Fruit fly (Drosophila melanogaster) whole organism, prepupa: ENCODE measurements around the gene CG17300.

Experiments
- Blimp-1 ChIP-seq: fragments of 200-800 bp; sonication (Bioruptor generic); optimal IDR thresholded peaks from 3 replicates; lab custom pipeline; 2017; ENCODE audit warnings: missing biosample characterization, missing genetic modification characterization, mild to moderate bottlenecking, moderate library complexity, missing genetic modification reagents
- CG10631 ChIP-seq: fragments of 200-800 bp; sonication (Bioruptor generic); optimal IDR thresholded peaks from 2 replicates; lab custom pipeline; 2016; ENCODE audit warnings: missing biosample characterization, missing genetic modification characterization
- CG10669 ChIP-seq: fragments of 200-800 bp; sonication (Bioruptor generic); optimal IDR thresholded peaks from 3 replicates; lab custom pipeline; 2018; ENCODE audit warnings: missing biosample characterization, mild to moderate bottlenecking, missing genetic modification characterization, moderate library complexity
- CG11294 ChIP-seq: fragments of 200-800 bp; sonication (Bioruptor generic); IDR thresholded peaks from 2 replicates; pipeline ENCODE4 v1.3.6; 2022; ENCODE audit warnings: missing biosample characterization, missing genetic modification characterization
- CG11762 ChIP-seq: fragments of 200-800 bp; sonication (Bioruptor generic); optimal IDR thresholded peaks from 3 replicates; lab custom pipeline; 2016; ENCODE audit warnings: missing biosample characterization, missing genetic modification characterization; ENCODE audit not compliant: insufficient read depth
- CG15336 ChIP-seq: fragments of 200-800 bp; sonication (Bioruptor generic); IDR thresholded peaks from 2 replicates; pipeline ENCODE4 v1.3.6; 2022; ENCODE audit warnings: missing biosample characterization, missing genetic modification characterization
- CG16779 ChIP-seq: fragments of 200-800 bp; sonication (Bioruptor generic); optimal IDR thresholded peaks from 3 replicates; lab custom pipeline; 2017; ENCODE audit warnings: missing biosample characterization, mild to moderate bottlenecking, missing genetic modification characterization
- CG3032 ChIP-seq: fragments of 200-800 bp; optimal IDR thresholded peaks from 2 replicates; lab custom pipeline; 2019; ENCODE audit warnings: missing biosample characterization, mild to moderate bottlenecking, missing genetic modification characterization, moderate library complexity
- CG31627 ChIP-seq: fragments of 200-800 bp; sonication (Bioruptor generic); optimal IDR thresholded peaks from 3 replicates; lab custom pipeline; 2016; ENCODE audit warnings: missing biosample characterization, missing genetic modification characterization
- CG32006 ChIP-seq: fragments of 200-800 bp; sonication (Bioruptor generic); optimal IDR thresholded peaks from 3 replicates; lab custom pipeline; 2017; ENCODE audit warnings: missing biosample characterization, mild to moderate bottlenecking, missing genetic modification characterization
- CG34406 ChIP-seq: fragments of 200-800 bp; sonication (Bioruptor generic); optimal IDR thresholded peaks from 3 replicates; lab custom pipeline; 2016; ENCODE audit warnings: missing biosample characterization, missing genetic modification characterization
- CG3919 ChIP-seq: fragments of 200-800 bp; sonication (Bioruptor generic); optimal IDR thresholded peaks from 3 replicates; lab custom pipeline; 2016; ENCODE audit warnings: missing biosample characterization, missing genetic modification characterization
- CG4318 ChIP-seq: fragments of 200-800 bp; sonication (Bioruptor generic); optimal IDR thresholded peaks from 3 replicates; lab custom pipeline; 2017; ENCODE audit warnings: missing biosample characterization, mild to moderate bottlenecking, missing genetic modification characterization
- CG6163 ChIP-seq: fragments of 200-800 bp; sonication (Bioruptor generic); IDR thresholded peaks from 3 replicates; pipeline ENCODE4 v1.3.6; 2022; ENCODE audit warnings: missing biosample characterization, missing genetic modification characterization
- CG6276 ChIP-seq: fragments of 200-800 bp; sonication (Bioruptor generic); optimal IDR thresholded peaks from 2 replicates; lab custom pipeline; 2017; ENCODE audit warnings: missing biosample characterization, mild to moderate bottlenecking, missing genetic modification characterization
- CG6792 ChIP-seq: fragments of 200-800 bp; sonication (Bioruptor generic); optimal IDR thresholded peaks from 3 replicates; lab custom pipeline; 2016; ENCODE audit warnings: missing biosample characterization, missing genetic modification characterization
- CG6808 ChIP-seq: fragments of 200-800 bp; sonication (Bioruptor generic); optimal IDR thresholded peaks from 3 replicates; lab custom pipeline; 2017; ENCODE audit warnings: missing biosample characterization, missing genetic modification characterization, mild to moderate bottlenecking, moderate library complexity, missing genetic modification reagents
- CG6854 ChIP-seq: fragments of 200-800 bp; sonication (Bioruptor generic); optimal IDR thresholded peaks from 2 replicates; lab custom pipeline; 2017; ENCODE audit warnings: missing biosample characterization, mild to moderate bottlenecking, missing genetic modification characterization
- CG8119 ChIP-seq: fragments of 200-800 bp; sonication (Bioruptor generic); IDR thresholded peaks from 3 replicates; pipeline ENCODE4 v1.3.6; 2022; ENCODE audit warnings: missing biosample characterization, missing genetic modification characterization
- CG8319 ChIP-seq: fragments of 200-800 bp; sonication (Bioruptor generic); optimal IDR thresholded peaks from 3 replicates; lab custom pipeline; 2016; ENCODE audit warnings: missing biosample characterization, missing genetic modification characterization
- CG9139 ChIP-seq: fragments of 200-800 bp; sonication (Bioruptor generic); optimal IDR thresholded peaks from 3 replicates; lab custom pipeline; 2017; ENCODE audit warnings: missing biosample characterization, mild to moderate bottlenecking, missing genetic modification characterization
- Eip75B ChIP-seq: fragments of 200-800 bp; sonication (Bioruptor generic); optimal IDR thresholded peaks from 3 replicates; lab custom pipeline; 2016; ENCODE audit warnings: missing biosample characterization, missing genetic modification characterization
- Eip93F ChIP-seq: fragments of 200-800 bp; sonication (Bioruptor generic); optimal IDR thresholded peaks from 2 replicates; lab custom pipeline; 2016; ENCODE audit warnings: missing biosample characterization, mild to moderate bottlenecking, missing genetic modification characterization
- Ets21C ChIP-seq: fragments of 200-800 bp; sonication (Bioruptor generic); optimal IDR thresholded peaks from 3 replicates; lab custom pipeline; 2016; ENCODE audit warnings: missing biosample characterization, missing genetic modification characterization
- Ets96B ChIP-seq: fragments of 200-800 bp; optimal IDR thresholded peaks from 2 replicates; lab custom pipeline; 2019; ENCODE audit warnings: missing biosample characterization, mild to moderate bottlenecking, missing genetic modification characterization, moderate library complexity
- Hr38 ChIP-seq: sonication (Bioruptor generic); optimal IDR thresholded peaks from 2 replicates; lab custom pipeline; 2016; ENCODE audit warnings: missing biosample characterization, missing genetic modification characterization
- Hr4 ChIP-seq: fragments of 200-800 bp; sonication (Bioruptor generic); optimal IDR thresholded peaks from 3 replicates; lab custom pipeline; 2016; ENCODE audit warnings: missing biosample characterization, missing genetic modification characterization
- Lpt ChIP-seq: fragments of 200-800 bp; sonication (Bioruptor generic); optimal IDR thresholded peaks from 3 replicates; lab custom pipeline; 2016; ENCODE audit warnings: missing biosample characterization, missing genetic modification characterization
- Met ChIP-seq: fragments of 200-800 bp; sonication (Bioruptor generic); optimal IDR thresholded peaks from 3 replicates; lab custom pipeline; 2016; ENCODE audit warnings: missing biosample characterization, missing genetic modification characterization
- Smox ChIP-seq: fragments of 200-800 bp; sonication (Bioruptor generic); optimal IDR thresholded peaks from 3 replicates; lab custom pipeline; 2016; ENCODE audit warnings: missing biosample characterization, missing genetic modification characterization
- Sox102F ChIP-seq: fragments of 200-800 bp; sonication (Bioruptor generic); optimal IDR thresholded peaks from 2 replicates; lab custom pipeline; 2016; ENCODE audit warnings: missing biosample characterization, mild to moderate bottlenecking, missing genetic modification characterization
- Sox15 ChIP-seq: fragments of 200-800 bp; sonication (Bioruptor generic); optimal IDR thresholded peaks from 3 replicates; lab custom pipeline; 2016; ENCODE audit warnings: missing biosample characterization, missing genetic modification characterization
- achi ChIP-seq: fragments of 200-800 bp; sonication (Bioruptor generic); optimal IDR thresholded peaks from 3 replicates; lab custom pipeline; 2016; ENCODE audit warnings: missing biosample characterization, missing genetic modification characterization
- acj6 ChIP-seq: fragments of 200-800 bp; sonication (Bioruptor generic); optimal IDR thresholded peaks from 3 replicates; lab custom pipeline; 2016; ENCODE audit warnings: missing biosample characterization, missing genetic modification characterization
- cyc ChIP-seq: fragments of 200-800 bp; sonication (Bioruptor generic); optimal IDR thresholded peaks from 3 replicates; lab custom pipeline; 2016; ENCODE audit warnings: missing biosample characterization, missing genetic modification characterization
- dac ChIP-seq: fragments of 200-800 bp; sonication (Bioruptor generic); optimal IDR thresholded peaks from 2 replicates; lab custom pipeline; 2017; ENCODE audit warnings: missing biosample characterization, mild to moderate bottlenecking, missing genetic modification characterization
- dsx ChIP-seq: fragments of 200-800 bp; optimal IDR thresholded peaks from 3 replicates; lab custom pipeline; 2019; ENCODE audit warnings: missing biosample characterization, mild to moderate bottlenecking, missing genetic modification characterization, moderate library complexity; ENCODE audit not compliant: poor library complexity, severe bottlenecking
- esn ChIP-seq: fragments of 200-800 bp; sonication (Bioruptor generic); optimal IDR thresholded peaks from 2 replicates; lab custom pipeline; 2016; ENCODE audit warnings: missing biosample characterization, mild to moderate bottlenecking, missing genetic modification characterization, moderate library complexity
- fd85E ChIP-seq: fragments of 200-800 bp; sonication (Bioruptor generic); optimal IDR thresholded peaks from 3 replicates; lab custom pipeline; 2016; ENCODE audit warnings: missing biosample characterization, missing genetic modification characterization
- fkh ChIP-seq: fragments of 200-800 bp; sonication (Bioruptor generic); optimal IDR thresholded peaks from 3 replicates; lab custom pipeline; 2017; ENCODE audit warnings: missing biosample characterization, mild to moderate bottlenecking, missing genetic modification characterization, moderate library complexity
- lz ChIP-seq: fragments of 200-800 bp; sonication (Bioruptor generic); optimal IDR thresholded peaks from 3 replicates; lab custom pipeline; 2016; ENCODE audit warnings: missing biosample characterization, missing genetic modification characterization
- pdm3 ChIP-seq: fragments of 200-800 bp; sonication (Bioruptor generic); optimal IDR thresholded peaks from 3 replicates; lab custom pipeline; 2016; ENCODE audit warnings: missing biosample characterization, missing genetic modification characterization
- salr ChIP-seq, 2 experiments: fragments of 200-800 bp; sonication (Bioruptor generic); optimal IDR thresholded peaks; 3 replicates each; lab custom pipeline; 2016 to 2018; ENCODE audit warnings: missing biosample characterization in 2 of 2, missing genetic modification characterization in 2 of 2, mild to moderate bottlenecking in 1 of 2
- spab ChIP-seq: fragments of 200-800 bp; sonication (Bioruptor generic); optimal IDR thresholded peaks from 2 replicates; lab custom pipeline; 2017; ENCODE audit warnings: missing biosample characterization, mild to moderate bottlenecking, missing genetic modification characterization, missing genetic modification reagents
- svp ChIP-seq: fragments of 200-800 bp; sonication (Bioruptor generic); peaks from one replicate; lab custom pipeline; 2016; ENCODE audit warnings: missing biosample characterization, missing genetic modification characterization
- topi ChIP-seq: fragments of 200-800 bp; sonication (Bioruptor generic); optimal IDR thresholded peaks from 3 replicates; lab custom pipeline; 2016; ENCODE audit warnings: missing biosample characterization, missing genetic modification characterization

Gene CG17300

dm6 chr3L:13113970-13114392, 26.9 kb upstream of the CG17300 start, which contains the start of gene trn (continued):
- peak; percentile 13 for TF ChIP-seq CG6808 (GFP tag; lab: Kevin White, UChicago)
- TF ChIP-seq Ets21C (GFP tag; lab: Kevin White, UChicago) = no peak
- no peak for TF ChIP-seq Lpt (GFP tag; lab: Kevin White, UChicago)
- TF ChIP-seq svp = no peak
- peak; percentile 23 for TF ChIP-seq dsx (GFP tag; lab: Kevin White, UChicago)
- peak; percentile 6 for TF ChIP-seq dac (GFP tag; lab: Kevin White, UChicago)
- TF ChIP-seq CG6792 (GFP tag; lab: Kevin White, UChicago) = no peak
- TF ChIP-seq CG8119 (GFP tag; lab: Robert Waterston, UW) = peak; percentile 41; the same call in 1 of the 3 replicates
- peak; percentile 7 for TF ChIP-seq CG6276 (GFP tag; lab: Kevin White, UChicago)
- TF ChIP-seq Smox (GFP tag; lab: Kevin White, UChicago) = no peak
- peak; percentile 1 for TF ChIP-seq CG9139 (GFP tag; lab: Kevin White, UChicago)
- no peak for TF ChIP-seq Sox15 (GFP tag; lab: Kevin White, UChicago)
- TF ChIP-seq CG15336 (GFP tag; lab: Robert Waterston, UW) = peak; percentile 25; the same call in 1 of the 2 replicates
- no peak for TF ChIP-seq CG10669 (GFP tag; lab: Kevin White, UChicago)
- no peak for TF ChIP-seq salr (GFP tag; optimal IDR thresholded peaks at IDR 0.05; lab: Kevin White, UChicago)

- TF ChIP-seq fkh = peak; percentile 26
- no peak for TF ChIP-seq spab (GFP tag; lab: Kevin White, UChicago)
- TF ChIP-seq, all 60 proteins: peak for 1
Observed at dm6 chr3L:13111422-13111821, 24.3 kb upstream of the CG17300 start.

- no peak for TF ChIP-seq fd85E (GFP tag; lab: Kevin White, UChicago)
- peak; percentile 83 for TF ChIP-seq Ets96B
- TF ChIP-seq Hr38 (GFP tag; lab: Kevin White, UChicago) = no peak
- peak; percentile 51; the same call in 2 of the 3 replicates for TF ChIP-seq CG6163 (GFP tag; lab: Robert Waterston, UW)
- no peak for TF ChIP-seq Met (GFP tag; lab: Kevin White, UChicago)
- TF ChIP-seq Sox102F = no peak
- peak; percentile 51 for TF ChIP-seq acj6 (GFP tag; lab: Kevin White, UChicago)
- peak; percentile 33 for TF ChIP-seq Lpt (GFP tag; lab: Kevin White, UChicago)
- peak; percentile 56 for TF ChIP-seq CG10669 (GFP tag; lab: Kevin White, UChicago)
- no peak for TF ChIP-seq Smox (GFP tag; lab: Kevin White, UChicago)
- no peak for TF ChIP-seq Eip93F (GFP tag; lab: Kevin White, UChicago)
- no peak for TF ChIP-seq CG31627 (GFP tag; lab: Kevin White, UChicago)
- TF ChIP-seq Hr4 = peak; percentile 58
- no peak for TF ChIP-seq cyc (GFP tag; lab: Kevin White, UChicago)
- peak; percentile 23 for TF ChIP-seq CG34406 (GFP tag; lab: Kevin White, UChicago)
- peak; percentile 11 for TF ChIP-seq CG16779
- TF ChIP-seq CG6854 (GFP tag; lab: Kevin White, UChicago) = no peak
- TF ChIP-seq Sox15 (GFP tag; lab: Kevin White, UChicago) = no peak
- TF ChIP-seq CG4318 (GFP tag; lab: Kevin White, UChicago) = peak; percentile 58
- TF ChIP-seq CG8319 (GFP tag; lab: Kevin White, UChicago) = no peak
- TF ChIP-seq esn (GFP tag; lab: Kevin White, UChicago) = no peak
- no peak for TF ChIP-seq CG11762
- TF ChIP-seq CG3919 (GFP tag; lab: Kevin White, UChicago) = peak; percentile 55
- 0 out of 2 replicates have a peak, but pooled peaks have one; percentile 12 for TF ChIP-seq CG11294 (GFP tag; lab: Robert Waterston, UW)
- peak; percentile 60 for TF ChIP-seq CG6276 (GFP tag; lab: Kevin White, UChicago)
- peak; percentile 58 for TF ChIP-seq achi (GFP tag; lab: Kevin White, UChicago)
- TF ChIP-seq pdm3 (GFP tag; lab: Kevin White, UChicago) = peak; percentile 32
- peak; percentile 68 for TF ChIP-seq spab (GFP tag; lab: Kevin White, UChicago)
- TF ChIP-seq svp = peak; percentile 49
- peak; percentile 13 for TF ChIP-seq Eip75B
- TF ChIP-seq topi (GFP tag; lab: Kevin White, UChicago) = no peak
- TF ChIP-seq CG32006 (GFP tag; lab: Kevin White, UChicago) = peak; percentile 80
- TF ChIP-seq CG6792 (GFP tag; lab: Kevin White, UChicago) = no peak
- no peak for TF ChIP-seq Blimp-1 (GFP tag; lab: Kevin White, UChicago)
- no peak for TF ChIP-seq lz (GFP tag; lab: Kevin White, UChicago)
- TF ChIP-seq CG8119 (GFP tag; lab: Robert Waterston, UW) = peak; percentile 78
- TF ChIP-seq CG10631 (GFP tag; lab: Kevin White, UChicago) = peak; percentile 56
- TF ChIP-seq CG6808 (GFP tag; lab: Kevin White, UChicago) = peak; percentile 77
- TF ChIP-seq CG3032 (tag; lab: Kevin White, UChicago) = peak; percentile 84
Observed at dm6 chr3L:13109362-13109761, 22.3 kb upstream of the CG17300 start.
